Worm (Caenorhabditis elegans): ENCODE data around the gene ekl-5.

- TF ChIP-seq W03F9.2 (tag; optimal IDR thresholded peaks at IDR 0.05) (no peak), him-1 (tag; optimal IDR thresholded peaks at IDR 0.05) (no peak), dao-5 (tag; optimal IDR thresholded peaks at IDR 0.05) (no peak)
Measured at ce11 chrX:13876860-13877259, 40.1 kb downstream of the ekl-5 start.
